Worm (Caenorhabditis elegans) whole organism, L3 larva: ENCODE data around the gene F31E8.5.

Experiments
- R02D3.7 ChIP-seq: fragments of 150-350 bp; optimal IDR thresholded peaks from 2 replicates; lab custom pipeline; 2014; ENCODE audit warnings: missing biosample characterization, missing genetic modification characterization
- aly-2 ChIP-seq: fragments of 150-350 bp; optimal IDR thresholded peaks from 2 replicates; lab custom pipeline; 2014; ENCODE audit warnings: missing biosample characterization, missing genetic modification characterization
- ama-1 ChIP-seq: fragments of 150-350 bp; optimal IDR thresholded peaks from 2 replicates; lab custom pipeline; 2018
- ceh-16 ChIP-seq: sonication (generic microtip); optimal IDR thresholded peaks from 2 replicates; lab custom pipeline; 2017; ENCODE audit warnings: missing biosample characterization, missing genetic modification characterization
- ceh-28 ChIP-seq: fragments of 150-350 bp; optimal IDR thresholded peaks from 2 replicates; lab custom pipeline; 2014; ENCODE audit warnings: missing biosample characterization, missing genetic modification reagents, missing genetic modification characterization
- ceh-82 ChIP-seq: fragments of 150-350 bp; optimal IDR thresholded peaks from 2 replicates; lab custom pipeline; 2014; ENCODE audit warnings: missing biosample characterization, missing genetic modification characterization
- ceh-9 ChIP-seq: sonication (generic microtip); optimal IDR thresholded peaks from 2 replicates; lab custom pipeline; 2018; ENCODE audit warnings: missing biosample characterization, missing genetic modification characterization
- daf-12 ChIP-seq: fragments of 150-350 bp; optimal IDR thresholded peaks from 2 replicates; lab custom pipeline; 2014; ENCODE audit warnings: missing biosample characterization, missing genetic modification reagents, missing genetic modification characterization
- egl-27 ChIP-seq: sonication (generic microtip); optimal IDR thresholded peaks from 4 replicates; lab custom pipeline; 2017; ENCODE audit warnings: missing biosample characterization, missing genetic modification reagents, missing genetic modification characterization
- egl-5 ChIP-seq: fragments of 150-350 bp; optimal IDR thresholded peaks from 2 replicates; lab custom pipeline; 2017; ENCODE audit warnings: missing biosample characterization, missing genetic modification reagents, missing genetic modification characterization, inconsistent platforms
- elt-1 ChIP-seq: fragments of 150-350 bp; optimal IDR thresholded peaks from 2 replicates; lab custom pipeline; 2014; ENCODE audit warnings: missing biosample characterization, missing genetic modification characterization
- elt-2 ChIP-seq: sonication (generic microtip); optimal IDR thresholded peaks from 2 replicates; lab custom pipeline; 2016; ENCODE audit warnings: missing genetic modification reagents, mild to moderate bottlenecking, missing genetic modification characterization, missing compliant biosample characterization
- eor-1 ChIP-seq, 2 experiments: fragments of 150-350 bp; optimal IDR thresholded peaks; 2 replicates each; lab custom pipeline; 2014 to 2018; ENCODE audit warnings: missing biosample characterization in 2 of 2, missing genetic modification characterization in 2 of 2
- fkh-10 ChIP-seq: sonication (generic microtip); optimal IDR thresholded peaks from 2 replicates; lab custom pipeline; 2017; ENCODE audit warnings: missing biosample characterization, missing genetic modification reagents, missing genetic modification characterization
- fos-1 ChIP-seq: fragments of 150-350 bp; optimal IDR thresholded peaks from 2 replicates; lab custom pipeline; 2014; ENCODE audit warnings: missing biosample characterization, missing genetic modification characterization
- hmg-11 ChIP-seq: sonication (generic microtip); optimal IDR thresholded peaks from 2 replicates; lab custom pipeline; 2016; ENCODE audit warnings: missing genetic modification characterization, missing compliant biosample characterization
- jun-1 ChIP-seq: fragments of 150-350 bp; optimal IDR thresholded peaks from 2 replicates; lab custom pipeline; 2014; ENCODE audit warnings: missing biosample characterization, missing genetic modification reagents, missing genetic modification characterization
- lin-15B ChIP-seq: fragments of 150-350 bp; optimal IDR thresholded peaks from 2 replicates; lab custom pipeline; 2014; ENCODE audit warnings: missing biosample characterization, missing genetic modification characterization
- lin-39 ChIP-seq: fragments of 150-350 bp; optimal IDR thresholded peaks from 2 replicates; lab custom pipeline; 2018; ENCODE audit warnings: missing biosample characterization, missing genetic modification reagents, missing genetic modification characterization
- lsy-12 ChIP-seq: sonication (generic microtip); optimal IDR thresholded peaks from 2 replicates; lab custom pipeline; 2016; ENCODE audit warnings: mild to moderate bottlenecking, missing genetic modification characterization, missing compliant biosample characterization
- mdl-1 ChIP-seq: fragments of 150-350 bp; optimal IDR thresholded peaks from 2 replicates; lab custom pipeline; 2014; ENCODE audit warnings: missing biosample characterization, missing genetic modification characterization
- nfya-1 ChIP-seq: sonication (generic microtip); optimal IDR thresholded peaks from 2 replicates; lab custom pipeline; 2017; ENCODE audit warnings: missing genetic modification characterization, mild to moderate bottlenecking, missing compliant biosample characterization, antibody characterized with exemption, moderate library complexity; ENCODE audit not compliant: insufficient read depth
- nhr-11 ChIP-seq: fragments of 150-350 bp; optimal IDR thresholded peaks from 2 replicates; lab custom pipeline; 2014; ENCODE audit warnings: missing biosample characterization, missing genetic modification characterization
- nhr-23 ChIP-seq: fragments of 150-350 bp; optimal IDR thresholded peaks from 2 replicates; lab custom pipeline; 2014; ENCODE audit warnings: missing biosample characterization, missing genetic modification reagents, missing genetic modification characterization
- nhr-237 ChIP-seq: fragments of 150-350 bp; optimal IDR thresholded peaks from 2 replicates; lab custom pipeline; 2014; ENCODE audit warnings: missing biosample characterization, missing genetic modification characterization
- nhr-25 ChIP-seq: sonication (generic microtip); optimal IDR thresholded peaks from 2 replicates; lab custom pipeline; 2017; ENCODE audit warnings: missing biosample characterization, missing genetic modification characterization
- nhr-28 ChIP-seq: fragments of 150-350 bp; optimal IDR thresholded peaks from 2 replicates; lab custom pipeline; 2014; ENCODE audit warnings: missing biosample characterization, missing genetic modification characterization
- nhr-43 ChIP-seq: sonication (generic microtip); optimal IDR thresholded peaks from 2 replicates; lab custom pipeline; 2016; ENCODE audit warnings: mild to moderate bottlenecking, missing genetic modification characterization, missing compliant biosample characterization; ENCODE audit not compliant: poor library complexity, severe bottlenecking
- nhr-67 ChIP-seq: fragments of 150-350 bp; optimal IDR thresholded peaks from 2 replicates; lab custom pipeline; 2014; ENCODE audit warnings: missing biosample characterization, missing genetic modification characterization
- nhr-76 ChIP-seq: fragments of 150-350 bp; sonication (generic microtip); optimal IDR thresholded peaks from 5 replicates; lab custom pipeline; 2014; ENCODE audit warnings: missing biosample characterization, missing genetic modification characterization
- nhr-77 ChIP-seq: fragments of 150-350 bp; optimal IDR thresholded peaks from 2 replicates; lab custom pipeline; 2014; ENCODE audit warnings: missing biosample characterization, missing genetic modification characterization
- pha-4 ChIP-seq: fragments of 150-350 bp; optimal IDR thresholded peaks from 2 replicates; lab custom pipeline; 2014; ENCODE audit warnings: missing biosample characterization, missing genetic modification reagents, missing genetic modification characterization
- pqm-1 ChIP-seq: fragments of 150-350 bp; optimal IDR thresholded peaks from 2 replicates; lab custom pipeline; 2017; ENCODE audit warnings: missing biosample characterization, missing genetic modification characterization, inconsistent platforms
- snpc-4 ChIP-seq: fragments of 150-350 bp; optimal IDR thresholded peaks from 2 replicates; lab custom pipeline; 2014; ENCODE audit warnings: missing biosample characterization, missing genetic modification characterization
- tbx-2 ChIP-seq: sonication (generic microtip); optimal IDR thresholded peaks from 2 replicates; lab custom pipeline; 2016; ENCODE audit warnings: mild to moderate bottlenecking, missing genetic modification characterization, missing compliant biosample characterization
- unc-62 ChIP-seq: fragments of 150-350 bp; sonication (generic microtip); optimal IDR thresholded peaks from 4 replicates; lab custom pipeline; 2014; ENCODE audit warnings: missing biosample characterization, missing genetic modification reagents, missing genetic modification characterization
- zag-1 ChIP-seq: fragments of 150-350 bp; optimal IDR thresholded peaks from 2 replicates; lab custom pipeline; 2014; ENCODE audit warnings: missing biosample characterization, missing genetic modification characterization
- ztf-11 ChIP-seq: fragments of 150-350 bp; optimal IDR thresholded peaks from 2 replicates; lab custom pipeline; 2014; ENCODE audit warnings: missing biosample characterization, missing genetic modification characterization

The F31E8.5 gene

DNA sequence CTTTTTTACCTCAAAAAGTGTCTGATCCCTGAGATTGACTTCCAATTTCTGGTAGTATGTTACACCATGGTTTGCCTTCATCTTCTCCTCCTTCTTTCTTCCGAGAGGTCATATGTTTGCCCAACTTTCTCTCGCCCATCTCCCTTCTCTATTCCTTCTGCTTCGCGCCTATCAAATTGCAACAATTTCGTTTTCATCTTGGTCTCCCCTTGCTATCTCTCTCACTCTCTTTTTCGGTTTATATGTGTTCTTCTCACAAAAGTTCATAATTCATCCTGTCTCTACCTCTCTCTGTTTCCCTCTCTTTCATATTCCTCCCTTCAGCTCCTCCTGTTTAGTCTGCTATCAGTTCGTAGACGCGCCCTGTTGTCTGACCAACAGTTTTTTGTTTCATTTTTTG is 19.7 kb upstream of the F31E8.5 start:
- TF ChIP-seq elt-2 (tag; lab: Kevin White, UChicago) (peak; percentile 81), unc-62 (peak; percentile 55), jun-1 (tag; lab: Kevin White, UChicago) (peak; percentile 38), ceh-28 (tag; lab: Kevin White, UChicago) (no peak), nfya-1 (peak; percentile 61), lin-39 (tag; lab: Kevin White, UChicago) (no peak), nhr-25 (tag; lab: Kevin White, UChicago) (peak; percentile 37), pha-4 (tag; lab: Kevin White, UChicago) (peak; percentile 55), elt-1 (tag; lab: Kevin White, UChicago) (no peak)

- peak; percentile 38 for TF ChIP-seq nhr-25 (tag; lab: Kevin White, UChicago)
- TF ChIP-seq ceh-9 = no peak
- no peak for TF ChIP-seq ama-1 (lab: Kevin White, UChicago)
- TF ChIP-seq nhr-237 (tag; lab: Kevin White, UChicago) = no peak
- TF ChIP-seq nhr-43 = peak; percentile 63
- TF ChIP-seq lin-39 (tag; lab: Kevin White, UChicago) = peak; percentile 63
- no peak for TF ChIP-seq nhr-67 (tag; lab: Kevin White, UChicago)
- no peak for TF ChIP-seq nhr-11 (tag; lab: Kevin White, UChicago)
- no peak for TF ChIP-seq ztf-11
- TF ChIP-seq eor-1 (tag; optimal IDR thresholded peaks at IDR 0.05; lab: Kevin White, UChicago) = no peak
- no peak for TF ChIP-seq lin-15B (tag; lab: Kevin White, UChicago)
- no peak for TF ChIP-seq zag-1
- TF ChIP-seq nhr-23 (tag; lab: Kevin White, UChicago) = peak; percentile 53
- TF ChIP-seq ceh-82 (tag; lab: Kevin White, UChicago) = no peak
- no peak for TF ChIP-seq hmg-11 (tag; lab: Kevin White, UChicago)
- no peak for TF ChIP-seq tbx-2
- peak; percentile 91 for TF ChIP-seq unc-62
- no peak for TF ChIP-seq elt-1 (tag; lab: Kevin White, UChicago)
- TF ChIP-seq nfya-1 = peak; percentile 27
- TF ChIP-seq egl-5 = peak; percentile 45
- no peak for TF ChIP-seq ceh-16
- TF ChIP-seq mdl-1 (tag; lab: Kevin White, UChicago) = no peak
- no peak for TF ChIP-seq aly-2 (tag; lab: Kevin White, UChicago)
- TF ChIP-seq fkh-10 (GFP tag; lab: Kevin White, UChicago) = no peak
- TF ChIP-seq pha-4 (tag; lab: Kevin White, UChicago) = no peak
- no peak for TF ChIP-seq daf-12 (tag; lab: Kevin White, UChicago)
- no peak for TF ChIP-seq nhr-28 (tag; lab: Kevin White, UChicago)
- TF ChIP-seq lsy-12 = no peak
- TF ChIP-seq egl-27 (tag; lab: Kevin White, UChicago) = no peak
These were observed 18.7 kb upstream of the F31E8.5 start for ce11 chrII:6825732-6826131.

- TF ChIP-seq R02D3.7 (tag; lab: Kevin White, UChicago) (no peak), nhr-76 (tag; lab: Kevin White, UChicago) (no peak), nhr-25 (tag; lab: Kevin White, UChicago) (peak; percentile 12), lsy-12 (no peak), unc-62 (peak; percentile 69), pqm-1 (peak; percentile 79), elt-2 (tag; lab: Kevin White, UChicago) (peak; percentile 87)
These were observed 17.5 kb upstream of the F31E8.5 start for ce11 chrII:6824524-6824923.

DNA sequence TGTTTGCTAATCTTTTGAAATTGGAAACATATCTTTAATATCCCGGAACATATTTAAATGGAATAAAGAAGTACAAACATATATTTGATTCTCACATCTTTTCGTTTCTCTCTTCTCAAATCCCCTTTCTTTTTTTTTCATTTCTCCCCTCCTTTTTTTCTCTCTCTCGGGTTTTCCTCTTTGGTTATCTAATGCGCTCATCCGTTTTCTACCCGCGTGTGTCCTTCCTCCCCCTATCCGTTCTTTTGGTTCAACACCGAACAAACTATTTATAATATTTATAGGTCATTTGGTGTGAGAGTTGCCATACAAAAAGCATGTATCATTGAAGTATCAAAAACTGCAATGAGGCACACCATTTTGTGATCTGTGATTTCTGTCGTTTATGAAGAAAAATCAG is 16.9 kb upstream of the F31E8.5 start:
- TF ChIP-seq nhr-77 (tag; lab: Kevin White, UChicago) = no peak
- no peak for TF ChIP-seq nhr-28 (tag; lab: Kevin White, UChicago)
- no peak for TF ChIP-seq R02D3.7 (tag; lab: Kevin White, UChicago)
- TF ChIP-seq nhr-11 (tag; lab: Kevin White, UChicago) = no peak
- TF ChIP-seq egl-5 = no peak
- no peak for TF ChIP-seq ztf-11
- no peak for TF ChIP-seq hmg-11 (tag; lab: Kevin White, UChicago)
- TF ChIP-seq pha-4 (tag; lab: Kevin White, UChicago) = no peak
- no peak for TF ChIP-seq tbx-2
- no peak for TF ChIP-seq fos-1 (tag; lab: Kevin White, UChicago)
- TF ChIP-seq lin-15B (tag; lab: Kevin White, UChicago) = no peak
- no peak for TF ChIP-seq pqm-1
- peak; percentile 40 for TF ChIP-seq nhr-23 (tag; lab: Kevin White, UChicago)
- no peak for TF ChIP-seq ceh-82 (tag; lab: Kevin White, UChicago)
- TF ChIP-seq mdl-1 (tag; lab: Kevin White, UChicago) = peak; percentile 20
- TF ChIP-seq nhr-237 (tag; lab: Kevin White, UChicago) = no peak
- TF ChIP-seq nfya-1 = peak; percentile 48
- peak; percentile 52 for TF ChIP-seq elt-1 (tag; lab: Kevin White, UChicago)
- peak; percentile 51 for TF ChIP-seq unc-62
- TF ChIP-seq egl-27 (tag; lab: Kevin White, UChicago) = no peak
- TF ChIP-seq nhr-67 (tag; lab: Kevin White, UChicago) = no peak
- no peak for TF ChIP-seq ceh-28 (tag; lab: Kevin White, UChicago)
- peak; percentile 33 for TF ChIP-seq snpc-4 (tag; lab: Kevin White, UChicago)
- peak; percentile 20 for TF ChIP-seq nhr-25 (tag; lab: Kevin White, UChicago)
- peak; percentile 36 for TF ChIP-seq lin-39 (tag; lab: Kevin White, UChicago)
